Worm (Caenorhabditis elegans): ENCODE data around the gene sups-1.

- TF ChIP-seq ztf-22 (GFP tag; optimal IDR thresholded peaks at IDR 0.05) (no peak), dpff-1 (tag; optimal IDR thresholded peaks at IDR 0.05) (no peak), pha-4 (tag; optimal IDR thresholded peaks at IDR 0.05) (no peak), ZK185.1 (tag; optimal IDR thresholded peaks at IDR 0.05; ENCODE audit: poor library complexity, severe bottlenecking) (peak; percentile 19), lir-1 (GFP tag; conservative IDR thresholded peaks at IDR 0.05) (no peak), snpc-4 (GFP tag; optimal IDR thresholded peaks at IDR 0.05) (no peak), snpc-4 (tag; optimal IDR thresholded peaks at IDR 0.05) (peak in 3 of 4 experiments; percentile 27 to 33 (median 29)), hmg-20 (GFP tag; IDR thresholded peaks at IDR 0.05) (no peak), F33H1.4 (GFP tag; IDR thresholded peaks at IDR 0.05) (no peak), F57C9.4 (tag; optimal IDR thresholded peaks at IDR 0.05) (no peak), zfh-2 (GFP tag; conservative IDR thresholded peaks at IDR 0.05) (0 out of 2 replicates have a peak, but pooled peaks have one; percentile 41), lin-35 (GFP tag; optimal IDR thresholded peaks at IDR 0.05) (peak in 1 of 3 experiments; percentile 9)
Measured at ce11 chrX:6041995-6042481, 38.1 kb downstream of the sups-1 start.
